Worm (Caenorhabditis elegans): Measurements from ENCODE around the gene Y61B8B.3.

The Y61B8B.3 gene

ce11 chrV:17312386-17312785 is at the start of gene Y61B8B.3:
Gene Y61B8B.3 (minus strand): TSS chrV:17312486.
- TF ChIP-seq nhr-129 (tag; optimal IDR thresholded peaks at IDR 0.05) (no peak), ztf-11 (tag; optimal IDR thresholded peaks at IDR 0.05) (no peak), peb-1 (tag; optimal IDR thresholded peaks at IDR 0.05) (no peak), ztf-4 (tag; optimal IDR thresholded peaks at IDR 0.05) (no peak), blmp-1 (tag; optimal IDR thresholded peaks at IDR 0.05; ENCODE audit: insufficient read depth) (no peak), mdl-1 (tag; optimal IDR thresholded peaks at IDR 0.05) (no peak)

DNA sequence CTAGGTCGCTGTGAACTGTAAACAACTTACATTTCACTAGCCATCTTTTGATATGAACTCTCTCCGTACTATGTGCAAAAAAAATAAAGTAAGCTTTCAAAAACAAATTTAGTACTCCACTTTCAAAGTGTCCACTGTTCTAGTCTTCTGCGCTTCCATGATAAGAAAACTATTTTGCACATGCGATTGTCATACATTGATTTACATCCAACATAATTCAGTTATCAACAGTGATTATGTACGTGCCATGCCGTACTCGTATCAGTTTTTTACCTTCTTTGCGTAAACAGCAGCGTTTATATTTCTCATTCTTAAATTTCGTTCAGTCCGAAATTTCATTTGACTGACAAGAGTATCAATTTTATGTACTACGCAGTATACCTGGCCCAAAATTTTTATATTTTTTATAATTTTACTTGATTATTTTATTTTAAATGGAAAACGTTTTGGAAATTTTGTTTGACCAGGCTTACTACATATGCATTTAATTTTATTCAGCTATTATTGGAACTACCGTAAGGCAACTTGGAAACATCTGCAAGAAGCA is 40.6 kb upstream of the Y61B8B.3 start, which contains the start of the genes fbxa-134 and F47H4.2:
Gene fbxa-134 (minus strand): TSS at position 44 of the 547 bp plus-strand sequence.
Gene F47H4.2 (plus strand): TSS at position 497 of the 547 bp plus-strand sequence.
- peak; percentile 79 for TF ChIP-seq fos-1 (tag; optimal IDR thresholded peaks at IDR 0.05)
- no peak for TF ChIP-seq peb-1 (tag; optimal IDR thresholded peaks at IDR 0.05)
- no peak for TF ChIP-seq nhr-25 (tag; optimal IDR thresholded peaks at IDR 0.05)
- no peak for TF ChIP-seq lsy-2 (tag; optimal IDR thresholded peaks at IDR 0.05)
- no peak for TF ChIP-seq nhr-21 (tag; optimal IDR thresholded peaks at IDR 0.05)
- TF ChIP-seq zag-1 (tag; optimal IDR thresholded peaks at IDR 0.05): no peak
- TF ChIP-seq unc-39 (tag; optimal IDR thresholded peaks at IDR 0.05): no peak
- no peak for TF ChIP-seq mab-5 (tag; optimal IDR thresholded peaks at IDR 0.05)
- peak; percentile 3 for TF ChIP-seq gmeb-1 (tag; optimal IDR thresholded peaks at IDR 0.05)
- TF ChIP-seq crh-2 (tag; optimal IDR thresholded peaks at IDR 0.05): peak; percentile 43
- no peak for TF ChIP-seq elt-3 (tag; optimal IDR thresholded peaks at IDR 0.05)
- no peak for TF ChIP-seq sem-4 (tag; optimal IDR thresholded peaks at IDR 0.05)
- no peak for TF ChIP-seq nhr-10 (tag; optimal IDR thresholded peaks at IDR 0.05)
- TF ChIP-seq ama-1 (optimal IDR thresholded peaks at IDR 0.05): no peak
- TF ChIP-seq sma-9 (GFP tag; optimal IDR thresholded peaks at IDR 0.05): peak; percentile 18
- no peak for TF ChIP-seq sma-9 (tag; optimal IDR thresholded peaks at IDR 0.05)
- no peak for TF ChIP-seq ceh-16 (tag; optimal IDR thresholded peaks at IDR 0.05)
- no peak for TF ChIP-seq ztf-4 (tag; optimal IDR thresholded peaks at IDR 0.05)
- TF ChIP-seq aly-2 (tag; optimal IDR thresholded peaks at IDR 0.05): no peak
- peak; percentile 76 for TF ChIP-seq skn-1 (tag; optimal IDR thresholded peaks at IDR 0.05)
- TF ChIP-seq nhr-77 (tag; optimal IDR thresholded peaks at IDR 0.05): no peak

ce11 chrV:17350093-17350492 is 37.8 kb upstream of the Y61B8B.3 start, which contains the start of gene lsy-27:
Gene lsy-27 (minus strand): TSS chrV:17350193.
- TF ChIP-seq egl-27 (tag; optimal IDR thresholded peaks at IDR 0.05): no peak
- TF ChIP-seq ztf-1 (GFP tag; conservative IDR thresholded peaks at IDR 0.05): no peak
- TF ChIP-seq zag-1 (tag; optimal IDR thresholded peaks at IDR 0.05): no peak
- no peak for TF ChIP-seq blmp-1 (tag; optimal IDR thresholded peaks at IDR 0.05; ENCODE audit: insufficient read depth)
- TF ChIP-seq aly-2 (tag; optimal IDR thresholded peaks at IDR 0.05): no peak
- TF ChIP-seq nhr-237 (tag; optimal IDR thresholded peaks at IDR 0.05): no peak
- TF ChIP-seq peb-1 (tag; optimal IDR thresholded peaks at IDR 0.05): no peak
- TF ChIP-seq ceh-16 (tag; optimal IDR thresholded peaks at IDR 0.05): no peak
- TF ChIP-seq unc-62 (GFP tag; optimal IDR thresholded peaks at IDR 0.05): no peak
- TF ChIP-seq elt-1 (tag; optimal IDR thresholded peaks at IDR 0.05): no peak
- TF ChIP-seq skn-1 (tag; optimal IDR thresholded peaks at IDR 0.05): no peak

DNA sequence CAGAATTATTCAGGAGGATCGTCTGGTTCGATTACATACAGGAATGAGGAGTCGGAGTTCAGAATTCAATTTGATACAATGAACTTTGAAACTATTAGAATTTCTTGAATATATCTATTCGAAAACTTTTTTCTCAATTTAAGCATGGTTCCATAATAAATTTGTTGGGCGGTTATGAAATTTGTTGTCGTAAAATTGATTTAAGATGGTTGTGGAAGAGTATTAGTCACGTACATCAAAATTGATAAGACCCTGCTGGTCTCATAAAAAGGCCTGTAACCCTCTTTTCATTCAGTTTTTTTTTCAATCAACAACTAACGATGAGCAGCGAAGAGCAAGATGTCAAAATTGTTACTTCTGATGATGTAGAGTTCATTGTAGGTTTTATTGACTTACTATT is 35.3 kb upstream of the Y61B8B.3 start, which contains the start of gene skr-5:
Gene skr-5 (plus strand): TSS at position 301 of the 400 bp plus-strand sequence.
- TF ChIP-seq alr-1 (tag; optimal IDR thresholded peaks at IDR 0.05) (no peak), sma-3 (GFP tag; optimal IDR thresholded peaks at IDR 0.05) (no peak), aly-2 (tag; optimal IDR thresholded peaks at IDR 0.05) (no peak), nhr-25 (tag; optimal IDR thresholded peaks at IDR 0.05) (no peak), nhr-11 (tag; optimal IDR thresholded peaks at IDR 0.05) (no peak), elt-1 (tag; optimal IDR thresholded peaks at IDR 0.05) (no peak), elt-3 (tag; optimal IDR thresholded peaks at IDR 0.05) (no peak), R02D3.7 (tag; optimal IDR thresholded peaks at IDR 0.05) (no peak), dmd-4 (tag; optimal IDR thresholded peaks at IDR 0.05) (no peak), unc-62 (GFP tag; optimal IDR thresholded peaks at IDR 0.05) (no peak), C34F6.9 (tag; optimal IDR thresholded peaks at IDR 0.05) (no peak), mdl-1 (tag; optimal IDR thresholded peaks at IDR 0.05) (no peak), nhr-6 (tag; optimal IDR thresholded peaks at IDR 0.05) (no peak), F13H6.1 (tag; optimal IDR thresholded peaks at IDR 0.05) (no peak), ztf-11 (tag; optimal IDR thresholded peaks at IDR 0.05) (no peak), lin-13 (GFP tag; optimal IDR thresholded peaks at IDR 0.05) (no peak)
